In genomic region chr3R:5020915-5021412, dm6 we compare ENCODE assay signal across 2 fruit fly cellular contexts.
TF ChIP-seq lines count a peak whose summit lies in the region.

No protein-coding gene starts in this region.

- no peak for TF ChIP-seq CTCF in whole organism, embryonic (GFP tag; optimal IDR thresholded peaks at IDR 0.05; lab: Kevin White, UChicago)

TF ChIP-seq in whole organism, embryonic, 481 proteins besides CTCF, POLR2A, EP300 and RAD21:
- TF ChIP-seq ham (GFP tag; IDR thresholded peaks at IDR 0.05; lab: Robert Waterston, UW) (no peak), C15 (GFP tag; IDR thresholded peaks at IDR 0.05; lab: Robert Waterston, UW) (no peak), Hmx (GFP tag; optimal IDR thresholded peaks at IDR 0.05; lab: Kevin White, UChicago) (no peak), CG16779 (GFP tag; IDR thresholded peaks at IDR 0.05; lab: Robert Waterston, UW) (0 out of 2 replicates have a peak, but pooled peaks have one; percentile 6), CG16815 (GFP tag; optimal IDR thresholded peaks at IDR 0.05; lab: Kevin White, UChicago) (no peak), PHDP (tag; optimal IDR thresholded peaks at IDR 0.05; lab: Kevin White, UChicago) (no peak), CG7987 (GFP tag; optimal IDR thresholded peaks at IDR 0.05; lab: Kevin White, UChicago) (no peak), crol (GFP tag; IDR thresholded peaks at IDR 0.05; lab: Robert Waterston, UW) (peak; percentile 36; the same call in 1 of the 2 replicates), B-H2 (GFP tag; optimal IDR thresholded peaks at IDR 0.05; lab: Kevin White, UChicago) (no peak), al (GFP tag; IDR thresholded peaks at IDR 0.05; lab: Robert Waterston, UW) (no peak), Med (GFP tag; lab: Kevin White, UChicago) (peak; percentile 82), CG12659 (GFP tag; optimal IDR thresholded peaks at IDR 0.05; lab: Kevin White, UChicago) (no peak), CG8290 (GFP tag; optimal IDR thresholded peaks at IDR 0.05; lab: Kevin White, UChicago) (no peak), CG8290 (tag; optimal IDR thresholded peaks at IDR 0.05; lab: Kevin White, UChicago) (peak in 1 of 2 experiments; percentile 3), sens (GFP tag; lab: Kevin White, UChicago) (peak; percentile 49), vvl (GFP tag; IDR thresholded peaks at IDR 0.05; lab: Robert Waterston, UW) (0 out of 2 replicates have a peak, but pooled peaks have one; percentile 5), cg (GFP tag; optimal IDR thresholded peaks at IDR 0.05; lab: Kevin White, UChicago) (peak; percentile 56), abd-A (tag; optimal IDR thresholded peaks at IDR 0.05; lab: Kevin White, UChicago) (peak; percentile 96), row (GFP tag; IDR thresholded peaks at IDR 0.05; lab: Robert Waterston, UW) (no peak), ase (GFP tag; IDR thresholded peaks at IDR 0.05; lab: Robert Waterston, UW) (no peak), CG13894 (tag; optimal IDR thresholded peaks at IDR 0.05; lab: Kevin White, UChicago) (peak; percentile 99), Trl (optimal IDR thresholded peaks at IDR 0.05; lab: Kevin White, UChicago) (peak in 1 of 2 experiments; percentile 34), Trl (GFP tag; optimal IDR thresholded peaks at IDR 0.05; lab: Kevin White, UChicago) (no peak)

TF ChIP-seq in whole organism, prepupa, 60 proteins besides CTCF, POLR2A, EP300 and RAD21:
- TF ChIP-seq Hr38 (GFP tag; optimal IDR thresholded peaks at IDR 0.05; lab: Kevin White, UChicago) = no peak
- peak; percentile 37 for TF ChIP-seq Eip78C (GFP tag; lab: Kevin White, UChicago)

Comparison
In these comparisons a context has a peak if more than half of its experiments do, and no peak if none do; other contexts are left out.
1. Of the 7 proteins assayed by ChIP-seq in both whole organism, embryonic and whole organism, prepupa: peak only in whole organism, embryonic: CG16779; only in whole organism, prepupa: none; in both: none; in neither: 6.